Worm (Caenorhabditis elegans) whole organism, L4/young adult: ENCODE measurements around the gene C32H11.3.
"Not testable (repeated sequence)": the region's sequence is repeated elsewhere in the genome, so short reads cannot be mapped to it uniquely, and the experiment has no call there.

ENCODE experiments used
- W03F9.2 ChIP-seq: fragments of 150-350 bp; optimal IDR thresholded peaks from 2 replicates; lab custom pipeline; 2014; ENCODE audit warnings: missing biosample characterization, missing genetic modification characterization
- dao-5 ChIP-seq: sonication (generic microtip); optimal IDR thresholded peaks from 2 replicates; lab custom pipeline; 2016; ENCODE audit warnings: missing genotype, missing genetic modification characterization, moderate library complexity, missing compliant biosample characterization
- him-1 ChIP-seq: sonication (generic microtip); optimal IDR thresholded peaks from 2 replicates; lab custom pipeline; 2016; ENCODE audit warnings: missing genotype, missing genetic modification reagents, missing genetic modification characterization, missing compliant biosample characterization

Gene C32H11.3

ce11 chrIV:12918256-12918655 is at the start of gene C32H11.3:
C32H11.3 (plus strand) TSS chrIV:12918556.
- TF ChIP-seq W03F9.2 (tag; lab: Kevin White, UChicago) (no peak), him-1 (tag; lab: Kevin White, UChicago) (no peak), dao-5 (tag; lab: Kevin White, UChicago) (no peak)

ce11 chrIV:12869383-12869782 is 49.0 kb upstream of the C32H11.3 start:
- TF ChIP-seq dao-5 (tag; lab: Kevin White, UChicago), result no peak
- TF ChIP-seq him-1 (tag; lab: Kevin White, UChicago), result no peak
- TF ChIP-seq W03F9.2 (tag; lab: Kevin White, UChicago), result no peak

ce11 chrIV:12869812-12870211 is 48.5 kb upstream of the C32H11.3 start:
- TF ChIP-seq dao-5 (tag; lab: Kevin White, UChicago) (no peak), W03F9.2 (tag; lab: Kevin White, UChicago) (no peak), him-1 (tag; lab: Kevin White, UChicago) (no peak)

ce11 chrIV:12870315-12870714 is 48.0 kb upstream of the C32H11.3 start:
- TF ChIP-seq W03F9.2 (tag; lab: Kevin White, UChicago) (no peak), him-1 (tag; lab: Kevin White, UChicago) (no peak), dao-5 (tag; lab: Kevin White, UChicago) (no peak)

- TF ChIP-seq W03F9.2 (tag; lab: Kevin White, UChicago), result no peak
- TF ChIP-seq dao-5 (tag; lab: Kevin White, UChicago), result no peak
- TF ChIP-seq him-1 (tag; lab: Kevin White, UChicago), result no peak
These were observed 46.9 kb upstream of the C32H11.3 start, which contains the start of gene clec-187 for ce11 chrIV:12871445-12871947. clec-187 (minus strand) TSS chrIV:12871495.

- TF ChIP-seq W03F9.2, him-1, dao-5 (tag; lab: Kevin White, UChicago): not testable (repeated sequence)
These were observed 43.1 kb upstream of the C32H11.3 start, which contains the start of gene ZK896.1 for ce11 chrIV:12875260-12875659. ZK896.1 (minus strand) TSS chrIV:12875360.

- TF ChIP-seq W03F9.2 (tag; lab: Kevin White, UChicago) (no peak), dao-5 (tag; lab: Kevin White, UChicago) (no peak), him-1 (tag; lab: Kevin White, UChicago) (no peak)
These were observed 41.8 kb upstream of the C32H11.3 start for ce11 chrIV:12876558-12876957.

- no peak for TF ChIP-seq him-1 (tag; lab: Kevin White, UChicago)
These were observed 38.8 kb upstream of the C32H11.3 start, which contains the start of gene ZK896.5 for ce11 chrIV:12879557-12879956. ZK896.5 (minus strand) TSS chrIV:12879645.

ce11 chrIV:12883190-12883589 is 35.2 kb upstream of the C32H11.3 start, which contains the start of gene ZK896.4:
ZK896.4 (minus strand) TSS chrIV:12883290.
- TF ChIP-seq W03F9.2 (tag; lab: Kevin White, UChicago) (no peak), dao-5 (tag; lab: Kevin White, UChicago) (no peak), him-1 (tag; lab: Kevin White, UChicago) (no peak)

- TF ChIP-seq him-1 (tag; lab: Kevin White, UChicago) (no peak), W03F9.2 (tag; lab: Kevin White, UChicago) (no peak), dao-5 (tag; lab: Kevin White, UChicago) (no peak)
These were observed 32.3 kb upstream of the C32H11.3 start for ce11 chrIV:12886012-12886411.

ce11 chrIV:12890445-12890844 is 27.9 kb upstream of the C32H11.3 start, which contains the start of gene K08D8.6:
K08D8.6 (minus strand) TSS chrIV:12890508.
- no peak for TF ChIP-seq him-1 (tag; lab: Kevin White, UChicago)
- TF ChIP-seq W03F9.2 (tag; lab: Kevin White, UChicago), result no peak
- TF ChIP-seq dao-5 (tag; lab: Kevin White, UChicago), result no peak

- no peak for TF ChIP-seq him-1 (tag; lab: Kevin White, UChicago)
These were observed 27.3 kb upstream of the C32H11.3 start for ce11 chrIV:12891080-12891479.

- TF ChIP-seq him-1 (tag; lab: Kevin White, UChicago), result no peak
- TF ChIP-seq dao-5 (tag; lab: Kevin White, UChicago), result no peak
- TF ChIP-seq W03F9.2 (tag; lab: Kevin White, UChicago), result no peak
These were observed 26.2 kb upstream of the C32H11.3 start, which contains the start of gene K08D8.1 for ce11 chrIV:12892194-12892593. K08D8.1 (plus strand) TSS chrIV:12892494.

ce11 chrIV:12893166-12893565 is 25.2 kb upstream of the C32H11.3 start, which contains the start of gene K08D8.12:
K08D8.12 (plus strand) TSS chrIV:12893466.
- TF ChIP-seq W03F9.2 (tag; lab: Kevin White, UChicago) (no peak), him-1 (tag; lab: Kevin White, UChicago) (no peak), dao-5 (tag; lab: Kevin White, UChicago) (no peak)
